Fruit fly (Drosophila melanogaster): Measurements from ENCODE around the gene CG31751.

The CG31751 gene

dm6 chr2L:18702721-18703488 is 25.9 kb downstream of the CG31751 start, which contains the start of the genes CG10376 and CG10343 (continued):
- TF ChIP-seq CG8924 (tag; optimal IDR thresholded peaks at IDR 0.05) (peak; percentile 95), cad (GFP tag; optimal IDR thresholded peaks at IDR 0.05) (no peak), CG6254 (GFP tag; optimal IDR thresholded peaks at IDR 0.05) (peak; percentile 50), Dref (GFP tag; IDR thresholded peaks at IDR 0.05) (peak; percentile 56), ken (GFP tag; IDR thresholded peaks at IDR 0.05) (peak; percentile 69; the same call in 2 of the 3 replicates), Med (GFP tag) (peak; percentile 89), dm (GFP tag; optimal IDR thresholded peaks at IDR 0.05) (peak; percentile 21), sqz (GFP tag; optimal IDR thresholded peaks at IDR 0.05) (peak; percentile 87), shn (GFP tag; optimal IDR thresholded peaks at IDR 0.05) (peak; percentile 44), CG10654 (GFP tag; optimal IDR thresholded peaks at IDR 0.05) (peak; percentile 84), dpn (GFP tag; optimal IDR thresholded peaks at IDR 0.05) (peak; percentile 53 to 83), Max (GFP tag; optimal IDR thresholded peaks at IDR 0.05) (peak; percentile 77), ranshi (GFP tag; IDR thresholded peaks at IDR 0.05) (peak; percentile 83; the same call in 1 of the 2 replicates), tup (GFP tag; optimal IDR thresholded peaks at IDR 0.05) (peak; percentile 25), Myb (GFP tag; optimal IDR thresholded peaks at IDR 0.05) (peak; percentile 17), tap (tag; optimal IDR thresholded peaks at IDR 0.05) (peak; percentile 83), Opbp (GFP tag; IDR thresholded peaks at IDR 0.05; ENCODE audit: partially characterized antibody) (peak; percentile 72; the same call in 2 of the 3 replicates), CG33213 (GFP tag; optimal IDR thresholded peaks at IDR 0.05) (peak; percentile 5), sim (GFP tag; IDR thresholded peaks at IDR 0.05) (0 out of 2 replicates have a peak, but pooled peaks have one; percentile 41), p53 (GFP tag; optimal IDR thresholded peaks at IDR 0.05) (peak; percentile 34), CG1233 (GFP tag; optimal IDR thresholded peaks at IDR 0.05) (peak; percentile 82), crc (GFP tag; optimal IDR thresholded peaks at IDR 0.05) (no peak), CG2116 (GFP tag; optimal IDR thresholded peaks at IDR 0.05) (peak; percentile 81), Blimp-1 (GFP tag; optimal IDR thresholded peaks at IDR 0.05) (peak; percentile 81), ind (GFP tag; optimal IDR thresholded peaks at IDR 0.05) (peak; percentile 86), chn (GFP tag; optimal IDR thresholded peaks at IDR 0.05) (peak; percentile 70), CG30403 (GFP tag; optimal IDR thresholded peaks at IDR 0.05) (peak; percentile 94), CG2875 (GFP tag; optimal IDR thresholded peaks at IDR 0.05) (peak; percentile 52), CG11696 (GFP tag; IDR thresholded peaks at IDR 0.05) (0 out of 2 replicates have a peak, but pooled peaks have one; percentile 33), zf30C (GFP tag; optimal IDR thresholded peaks at IDR 0.05) (no peak), Sox100B (GFP tag; optimal IDR thresholded peaks at IDR 0.05) (peak; percentile 86), CG12071 (GFP tag; optimal IDR thresholded peaks at IDR 0.05) (no peak), en (GFP tag; optimal IDR thresholded peaks at IDR 0.05) (no peak), fd64A (GFP tag; optimal IDR thresholded peaks at IDR 0.05) (no peak), CG10147 (GFP tag; optimal IDR thresholded peaks at IDR 0.05) (peak; percentile 90), CG12659 (GFP tag; optimal IDR thresholded peaks at IDR 0.05) (peak; percentile 94), CG7786 (GFP tag; optimal IDR thresholded peaks at IDR 0.05) (peak; percentile 29), amos (GFP tag; IDR thresholded peaks at IDR 0.05; ENCODE audit: partially characterized antibody) (no peak), tio (GFP tag; optimal IDR thresholded peaks at IDR 0.05) (peak; percentile 89), CG16815 (GFP tag; optimal IDR thresholded peaks at IDR 0.05) (peak; percentile 91), CG9437 (GFP tag; optimal IDR thresholded peaks at IDR 0.05) (peak; percentile 81), wek (GFP tag; optimal IDR thresholded peaks at IDR 0.05) (peak; percentile 35), D19B (GFP tag; optimal IDR thresholded peaks at IDR 0.05) (peak; percentile 82), CTCF (GFP tag; optimal IDR thresholded peaks at IDR 0.05) (peak; percentile 24), Hr39 (optimal IDR thresholded peaks at IDR 0.05) (no peak), CG3407 (GFP tag; optimal IDR thresholded peaks at IDR 0.05) (peak; percentile 67), CG11504 (tag; optimal IDR thresholded peaks at IDR 0.05) (peak; percentile 91), ftz-f1 (GFP tag; optimal IDR thresholded peaks at IDR 0.05) (no peak), CG13287 (GFP tag; IDR thresholded peaks at IDR 0.05; ENCODE audit: partially characterized antibody) (no peak; the same call in 1 of the 2 replicates)

All from whole organism, embryonic.